Worm (Caenorhabditis elegans) whole organism, young adult: Measurements from ENCODE around the gene nsy-1.

Experiments
- efl-1 ChIP-seq: fragments of 150-350 bp; optimal IDR thresholded peaks from 2 replicates; lab custom pipeline; 2014; ENCODE audit warnings: missing biosample characterization, missing genetic modification reagents, missing genetic modification characterization
- hlh-26 ChIP-seq: fragments of 200-800 bp; sonication (Bioruptor generic); conservative IDR thresholded peaks from 2 replicates; pipeline ENCODE4 v1.3.6; 2022; ENCODE audit warnings: missing genetic modification reagents, missing genetic modification characterization, missing compliant biosample characterization
- let-607 ChIP-seq, 2 experiments: fragments of 200-800 bp in 1 of 2; sonication (Bioruptor generic) in 1 of 2; sonication (generic microtip) in 1 of 2; optimal IDR thresholded peaks; 2 replicates each; lab custom pipeline; 2016 to 2018; ENCODE audit warnings: mild to moderate bottlenecking in 2 of 2, missing compliant biosample characterization in 2 of 2, missing genetic modification characterization in 2 of 2, moderate library complexity in 2 of 2, missing genotype in 1 of 2
- lsl-1 ChIP-seq: fragments of 200-800 bp; sonication (Bioruptor generic); optimal IDR thresholded peaks from 2 replicates; lab custom pipeline; 2018; ENCODE audit warnings: mild to moderate bottlenecking, missing genetic modification characterization, moderate library complexity, missing compliant biosample characterization
- nfyb-1 ChIP-seq: fragments of 200-800 bp; sonication (Bioruptor generic); IDR thresholded peaks from 2 replicates; pipeline ENCODE4 v1.3.6; 2022; ENCODE audit warnings: missing genetic modification reagents, missing genetic modification characterization, missing compliant biosample characterization
- pha-4 ChIP-seq: fragments of 150-350 bp; sonication (generic microtip); optimal IDR thresholded peaks from 2 replicates; lab custom pipeline; 2014; ENCODE audit warnings: missing biosample characterization, missing genetic modification reagents, missing genetic modification characterization
- unc-62 ChIP-seq: fragments of 150-350 bp; optimal IDR thresholded peaks from 2 replicates; lab custom pipeline; 2014; ENCODE audit warnings: missing biosample characterization, missing genetic modification reagents, missing genetic modification characterization

- TF ChIP-seq let-607 (tag; optimal IDR thresholded peaks at IDR 0.05; lab: Kevin White, UChicago): no peak
- no peak for TF ChIP-seq hlh-26 (GFP tag; lab: Robert Waterston, UW)
- no peak for TF ChIP-seq pha-4 (tag; lab: Kevin White, UChicago)
- TF ChIP-seq lsl-1 (GFP tag; lab: Kevin White, UChicago): no peak
- TF ChIP-seq unc-62 (GFP tag; lab: Kevin White, UChicago): no peak
- no peak for TF ChIP-seq efl-1 (GFP tag; lab: Kevin White, UChicago)
- no peak for TF ChIP-seq nfyb-1 (GFP tag; lab: Robert Waterston, UW)
Measured at ce11 chrII:5066967-5067366, 44.4 kb downstream of the nsy-1 start.
